Worm (Caenorhabditis elegans) whole organism, L4 larva: Measurements from ENCODE around the gene D2089.8.
A peak's percentile ranks its signal among the peaks of the same experiment; 100 is the strongest.

ENCODE experiments used
- D1046.2 ChIP-seq: fragments of 200-800 bp; sonication (Bioruptor generic); IDR thresholded peaks from 2 replicates; pipeline ENCODE4 v1.3.6; 2022; ENCODE audit warnings: missing genetic modification characterization, missing compliant biosample characterization
- F26F4.8 ChIP-seq: fragments of 200-800 bp; sonication (Bioruptor generic); conservative IDR thresholded peaks from 2 replicates; pipeline ENCODE4 v1.3.6; 2022; ENCODE audit warnings: missing genetic modification characterization, missing compliant biosample characterization
- F37D6.2 ChIP-seq: sonication (generic microtip); optimal IDR thresholded peaks from 2 replicates; lab custom pipeline; 2016; ENCODE audit warnings: mild to moderate bottlenecking, missing genetic modification characterization, missing compliant biosample characterization
- R02D3.7 ChIP-seq: fragments of 150-350 bp; sonication (generic microtip); optimal IDR thresholded peaks from 3 replicates; lab custom pipeline; 2014; ENCODE audit warnings: missing biosample characterization, missing genetic modification characterization
- Y105C5A.15 ChIP-seq: fragments of 200-800 bp; sonication (Bioruptor generic); IDR thresholded peaks from 2 replicates; pipeline ENCODE4 v1.3.6; 2022; ENCODE audit warnings: missing genetic modification characterization, missing compliant biosample characterization
- Y75B8A.6 ChIP-seq: fragments of 200-800 bp; sonication (Bioruptor generic); IDR thresholded peaks from 2 replicates; pipeline ENCODE4 v1.3.6; 2022; ENCODE audit warnings: missing genetic modification reagents, missing genetic modification characterization, missing compliant biosample characterization
- ZK337.2 ChIP-seq: fragments of 200-800 bp; sonication (Bioruptor generic); IDR thresholded peaks from 2 replicates; pipeline ENCODE4 v1.3.6; 2022; ENCODE audit warnings: missing genetic modification reagents, missing genetic modification characterization, missing compliant biosample characterization
- aha-1 ChIP-seq: fragments of 150-350 bp; peaks from one replicate; lab custom pipeline; 2014; ENCODE audit warnings: missing biosample characterization, missing genetic modification characterization
- aly-2 ChIP-seq: sonication (generic microtip); optimal IDR thresholded peaks from 2 replicates; lab custom pipeline; 2018; ENCODE audit warnings: missing biosample characterization, missing genetic modification characterization
- arid-1 ChIP-seq: fragments of 200-800 bp; sonication (Bioruptor generic); conservative IDR thresholded peaks from 2 replicates; pipeline ENCODE4 v1.3.6; 2022; ENCODE audit warnings: missing genetic modification reagents, missing genetic modification characterization, missing compliant biosample characterization
- ceh-62 ChIP-seq: sonication (generic microtip); optimal IDR thresholded peaks from 2 replicates; lab custom pipeline; 2017; ENCODE audit warnings: missing biosample characterization, missing genetic modification characterization
- daf-16 ChIP-seq, 3 experiments: sonication (generic microtip); optimal IDR thresholded peaks; 2 replicates each; lab custom pipeline; 2016 to 2017; ENCODE audit warnings: missing genetic modification characterization in 3 of 3, missing genetic modification reagents in 3 of 3, mild to moderate bottlenecking in 2 of 3, missing compliant biosample characterization in 2 of 3, missing biosample characterization in 1 of 3, moderate library complexity in 1 of 3
- daf-8 ChIP-seq: fragments of 200-800 bp; sonication (Bioruptor generic); IDR thresholded peaks from 2 replicates; pipeline ENCODE4 v1.3.6; 2022; ENCODE audit warnings: missing genetic modification characterization, missing compliant biosample characterization
- dmd-6 ChIP-seq: fragments of 200-800 bp; sonication (Bioruptor generic); IDR thresholded peaks from 2 replicates; pipeline ENCODE4 v1.3.6; 2022; ENCODE audit warnings: missing genetic modification reagents, missing genetic modification characterization, missing compliant biosample characterization
- dve-1 ChIP-seq: sonication (generic microtip); optimal IDR thresholded peaks from 2 replicates; lab custom pipeline; 2017; ENCODE audit warnings: antibody characterized with exemption, mild to moderate bottlenecking, missing genetic modification characterization, missing compliant biosample characterization; ENCODE audit not compliant: insufficient read depth
- nhr-11 ChIP-seq: fragments of 150-350 bp; optimal IDR thresholded peaks from 2 replicates; lab custom pipeline; 2014; ENCODE audit warnings: missing biosample characterization, missing genetic modification characterization
- nhr-25 ChIP-seq: sonication (generic microtip); optimal IDR thresholded peaks from 2 replicates; lab custom pipeline; 2017; ENCODE audit warnings: missing genetic modification characterization, mild to moderate bottlenecking, missing compliant biosample characterization, antibody characterized with exemption, moderate library complexity, borderline replicate concordance; ENCODE audit not compliant: insufficient read depth
- nhr-28 ChIP-seq: fragments of 150-350 bp; optimal IDR thresholded peaks from 2 replicates; lab custom pipeline; 2014; ENCODE audit warnings: missing biosample characterization, missing genetic modification characterization
- nhr-41 ChIP-seq: fragments of 200-800 bp; sonication (Bioruptor generic); IDR thresholded peaks from 2 replicates; pipeline ENCODE4 v1.3.6; 2022; ENCODE audit warnings: missing genetic modification reagents, missing genetic modification characterization, missing compliant biosample characterization
- nhr-42 ChIP-seq: fragments of 200-800 bp; sonication (Bioruptor generic); IDR thresholded peaks from 2 replicates; pipeline ENCODE4 v1.3.6; 2022; ENCODE audit warnings: missing genetic modification characterization, missing compliant biosample characterization
- nhr-76 ChIP-seq: fragments of 150-350 bp; optimal IDR thresholded peaks from 2 replicates; lab custom pipeline; 2014; ENCODE audit warnings: missing biosample characterization, missing genetic modification characterization
- pha-4 ChIP-seq, 2 experiments: fragments of 150-350 bp in 1 of 2; fragments of 200-800 bp in 1 of 2; sonication (Bioruptor generic) in 1 of 2; IDR thresholded peaks in 1 of 2; optimal IDR thresholded peaks in 1 of 2; 2 replicates each; pipeline versions ENCODE4 v1.3.6 to Lab custom; 2014 to 2022; ENCODE audit warnings: missing genetic modification characterization in 2 of 2, missing genetic modification reagents in 2 of 2, missing biosample characterization in 1 of 2, missing compliant biosample characterization in 1 of 2
- pqm-1 ChIP-seq: sonication (generic microtip); optimal IDR thresholded peaks from 2 replicates; lab custom pipeline; 2017; ENCODE audit warnings: missing biosample characterization, missing genetic modification characterization
- rbr-2 ChIP-seq: sonication (generic microtip); optimal IDR thresholded peaks from 2 replicates; lab custom pipeline; 2016; ENCODE audit warnings: missing genotype, missing genetic modification characterization, missing compliant biosample characterization
- set-16 ChIP-seq: fragments of 200-800 bp; sonication (Bioruptor generic); IDR thresholded peaks from 2 replicates; pipeline ENCODE4 v1.3.6; 2022; ENCODE audit warnings: missing genetic modification reagents, missing genetic modification characterization, missing compliant biosample characterization
- spr-1 ChIP-seq: sonication (generic microtip); optimal IDR thresholded peaks from 2 replicates; lab custom pipeline; 2016; ENCODE audit warnings: mild to moderate bottlenecking, missing genetic modification characterization, missing compliant biosample characterization
- tag-97 ChIP-seq: fragments of 200-800 bp; sonication (Bioruptor generic); IDR thresholded peaks from 2 replicates; pipeline ENCODE4 v1.3.6; 2022; ENCODE audit warnings: missing genetic modification characterization, missing compliant biosample characterization
- tra-1 ChIP-seq: fragments of 200-800 bp; sonication (Bioruptor generic); IDR thresholded peaks from 2 replicates; pipeline ENCODE4 v1.3.6; 2022; ENCODE audit warnings: missing genetic modification reagents, missing genetic modification characterization, missing compliant biosample characterization
- unc-62 ChIP-seq, 3 experiments: fragments of 150-350 bp in 1 of 3; sonication (generic microtip); optimal IDR thresholded peaks in 2 of 3; peaks in 1 of 3; 1 replicate in 1 of 3; 2 replicates in 2 of 3; lab custom pipeline; 2014 to 2017; ENCODE audit warnings: missing biosample characterization in 3 of 3, missing genetic modification characterization in 3 of 3, missing genetic modification reagents in 3 of 3, missing genotype in 1 of 3
- zip-2 ChIP-seq: fragments of 150-350 bp; optimal IDR thresholded peaks from 2 replicates; lab custom pipeline; 2014; ENCODE audit warnings: missing biosample characterization, missing genetic modification characterization
- ztf-11 ChIP-seq: fragments of 150-350 bp; optimal IDR thresholded peaks from 2 replicates; lab custom pipeline; 2014; ENCODE audit warnings: missing biosample characterization, missing genetic modification characterization

D2089.8 gene

ce11 chrII:10656395-10656794 lies 6.2 kb downstream of the D2089.8 start:
- TF ChIP-seq ceh-62 (tag; lab: Kevin White, UChicago) (no peak), nhr-28 (tag; lab: Kevin White, UChicago) (peak; percentile 46), pqm-1 (tag; lab: Kevin White, UChicago) (peak; percentile 69), pha-4 (GFP tag; IDR thresholded peaks at IDR 0.05; lab: Robert Waterston, UW) (no peak), pha-4 (tag; optimal IDR thresholded peaks at IDR 0.05; lab: Kevin White, UChicago) (no peak), dve-1 (tag; lab: Kevin White, UChicago) (peak; percentile 18)

- no peak for TF ChIP-seq nhr-11 (tag; lab: Kevin White, UChicago)
- no peak for TF ChIP-seq tra-1
- no peak for TF ChIP-seq ZK337.2
- no peak for TF ChIP-seq daf-16 (GFP tag; optimal IDR thresholded peaks at IDR 0.05; lab: Kevin White, UChicago)
- no peak for TF ChIP-seq daf-16 (tag; optimal IDR thresholded peaks at IDR 0.05; lab: Kevin White, UChicago)
- peak in 1 of 2 experiments; percentile 92 for TF ChIP-seq unc-62 (GFP tag; optimal IDR thresholded peaks at IDR 0.05 in 1 of 2; lab: Kevin White, UChicago)
- no peak for TF ChIP-seq unc-62 (tag; optimal IDR thresholded peaks at IDR 0.05; lab: Kevin White, UChicago)
Measured at ce11 chrII:10654435-10654834, 8.1 kb downstream of the D2089.8 start.

- TF ChIP-seq dmd-6 (GFP tag; lab: Robert Waterston, UW) (peak; percentile 39; the same call in 1 of the 2 replicates), F26F4.8 (GFP tag; lab: Robert Waterston, UW) (no peak), nhr-28 (tag; lab: Kevin White, UChicago) (peak; percentile 5), nhr-11 (tag; lab: Kevin White, UChicago) (no peak), nhr-25 (tag; lab: Kevin White, UChicago) (no peak), aha-1 (tag; lab: Kevin White, UChicago) (no peak), nhr-42 (no peak), pqm-1 (tag; lab: Kevin White, UChicago) (peak; percentile 12), dve-1 (tag; lab: Kevin White, UChicago) (peak; percentile 28), arid-1 (GFP tag; lab: Robert Waterston, UW) (no peak)
Measured at ce11 chrII:10653559-10653958, 9.0 kb downstream of the D2089.8 start.

ce11 chrII:10652112-10652511 lies 10.5 kb downstream of the D2089.8 start, which contains the start of gene nphp-1:
TSS of gene nphp-1 (minus strand) at chrII:10652256.
- TF ChIP-seq daf-8 (no peak), zip-2 (tag; lab: Kevin White, UChicago) (no peak), D1046.2 (GFP tag; lab: Robert Waterston, UW) (0 out of 2 replicates have a peak, but pooled peaks have one; percentile 49), pqm-1 (tag; lab: Kevin White, UChicago) (no peak), Y105C5A.15 (GFP tag; lab: Robert Waterston, UW) (0 out of 2 replicates have a peak, but pooled peaks have one; percentile 51), ztf-11 (tag; lab: Kevin White, UChicago) (no peak), set-16 (peak; percentile 33; the same call in 1 of the 2 replicates), F37D6.2 (tag; lab: Kevin White, UChicago) (no peak), daf-16 (GFP tag; optimal IDR thresholded peaks at IDR 0.05; lab: Kevin White, UChicago) (no peak), daf-16 (tag; optimal IDR thresholded peaks at IDR 0.05; lab: Kevin White, UChicago) (no peak), aly-2 (tag; lab: Kevin White, UChicago) (no peak), R02D3.7 (tag; lab: Kevin White, UChicago) (no peak), aha-1 (tag; lab: Kevin White, UChicago) (peak; percentile 1), nhr-76 (no peak), nhr-41 (no peak), Y75B8A.6 (GFP tag; lab: Robert Waterston, UW) (no peak), spr-1 (tag; lab: Kevin White, UChicago) (no peak), tag-97 (no peak), nhr-25 (tag; lab: Kevin White, UChicago) (no peak), rbr-2 (tag; lab: Kevin White, UChicago) (no peak)
